Worm (Caenorhabditis elegans): Measurements from ENCODE around the gene cec-2.

DNA sequence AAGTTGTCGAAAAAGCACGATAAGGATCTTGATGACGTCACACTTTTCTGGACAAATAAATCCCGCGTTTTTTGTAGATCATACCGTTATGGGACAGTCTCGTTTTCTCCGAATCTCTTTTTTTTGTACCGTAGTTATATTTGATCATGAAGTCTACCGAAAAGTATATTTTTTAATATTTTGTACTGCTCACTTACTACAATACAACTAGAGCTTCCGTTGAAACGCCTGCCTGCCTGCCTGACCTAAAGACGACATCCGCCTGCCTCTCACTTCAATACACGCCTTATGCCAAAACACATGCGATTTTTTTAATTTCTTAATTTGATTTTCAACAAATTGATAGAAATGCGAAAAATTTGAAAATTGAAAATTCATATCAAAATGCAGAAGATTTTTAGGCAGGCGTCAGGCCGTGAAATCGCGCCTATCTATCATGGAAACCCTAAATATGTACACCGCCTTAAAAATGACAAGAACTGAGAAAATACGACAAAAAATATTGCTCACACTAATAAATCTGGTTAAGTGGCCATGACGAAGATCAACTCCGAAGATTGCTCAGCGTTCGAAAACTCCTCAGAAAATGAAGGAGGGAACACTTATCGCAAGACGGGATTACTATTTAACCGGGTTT lies 55.2 kb downstream of the cec-2 start, which contains the start of gene W09G12.8:
- no peak for TF ChIP-seq F13C5.2 (tag; optimal IDR thresholded peaks at IDR 0.05)
- no peak for TF ChIP-seq tbx-11 (GFP tag; IDR thresholded peaks at IDR 0.05)
- TF ChIP-seq hnd-1 (tag; optimal IDR thresholded peaks at IDR 0.05) = no peak
- no peak for TF ChIP-seq hmg-4 (GFP tag; optimal IDR thresholded peaks at IDR 0.05)
- TF ChIP-seq ama-1 (optimal IDR thresholded peaks at IDR 0.05) = no peak
- no peak for TF ChIP-seq flt-1 (GFP tag; IDR thresholded peaks at IDR 0.05)
- no peak for TF ChIP-seq ceh-36 (tag; optimal IDR thresholded peaks at IDR 0.05)
- no peak for TF ChIP-seq tbx-37 (GFP tag; conservative IDR thresholded peaks at IDR 0.05)
- no peak for TF ChIP-seq B0310.2 (tag; optimal IDR thresholded peaks at IDR 0.05)
- TF ChIP-seq scrt-1 (GFP tag; IDR thresholded peaks at IDR 0.05) = no peak
